Worm (Caenorhabditis elegans): ENCODE measurements around the gene algn-2.

DNA sequence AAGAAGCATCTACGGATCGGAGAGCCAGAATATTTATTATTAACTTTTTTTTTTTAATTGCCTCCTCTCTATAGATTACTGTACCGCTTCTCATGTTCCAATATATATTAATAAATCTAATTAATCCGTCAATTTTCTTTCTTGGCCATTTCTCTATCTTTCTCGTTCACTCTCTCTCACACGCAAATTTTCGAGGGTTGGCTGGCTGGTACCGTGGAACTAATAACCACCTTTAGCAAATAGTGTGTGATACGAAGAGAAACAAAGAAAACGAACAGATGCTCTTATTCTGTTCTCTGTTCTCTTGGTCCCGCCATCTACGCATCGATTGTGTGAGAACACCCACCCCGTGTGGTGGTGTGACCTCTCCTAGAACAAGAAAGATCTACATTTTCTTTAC is 43.2 kb downstream of the algn-2 start:
- TF ChIP-seq him-1 (tag; optimal IDR thresholded peaks at IDR 0.05) = no peak
- TF ChIP-seq dao-5 (tag; optimal IDR thresholded peaks at IDR 0.05) = no peak
